Worm (Caenorhabditis elegans) whole organism, L4 larva: Measurements from ENCODE around the gene fbxa-185.

Experiments used
- D1046.2 ChIP-seq: fragments of 200-800 bp; sonication (Bioruptor generic); IDR thresholded peaks from 2 replicates; pipeline ENCODE4 v1.3.6; 2022; ENCODE audit warnings: missing genetic modification characterization, missing compliant biosample characterization
- F37D6.2 ChIP-seq: sonication (generic microtip); optimal IDR thresholded peaks from 2 replicates; lab custom pipeline; 2016; ENCODE audit warnings: mild to moderate bottlenecking, missing genetic modification characterization, missing compliant biosample characterization
- F44E2.7 ChIP-seq: fragments of 200-800 bp; sonication (Bioruptor generic); IDR thresholded peaks from 2 replicates; pipeline ENCODE4 v2.1.2; 2022; ENCODE audit warnings: missing genetic modification characterization, missing compliant biosample characterization
- R02D3.7 ChIP-seq: fragments of 150-350 bp; sonication (generic microtip); optimal IDR thresholded peaks from 3 replicates; lab custom pipeline; 2014; ENCODE audit warnings: missing biosample characterization, missing genetic modification characterization
- Y75B8A.6 ChIP-seq: fragments of 200-800 bp; sonication (Bioruptor generic); IDR thresholded peaks from 2 replicates; pipeline ENCODE4 v1.3.6; 2022; ENCODE audit warnings: missing genetic modification reagents, missing genetic modification characterization, missing compliant biosample characterization
- aha-1 ChIP-seq: fragments of 150-350 bp; peaks from one replicate; lab custom pipeline; 2014; ENCODE audit warnings: missing biosample characterization, missing genetic modification characterization
- aly-2 ChIP-seq: sonication (generic microtip); optimal IDR thresholded peaks from 2 replicates; lab custom pipeline; 2018; ENCODE audit warnings: missing biosample characterization, missing genetic modification characterization
- ceh-44 ChIP-seq: fragments of 200-800 bp; sonication (Bioruptor generic); IDR thresholded peaks from 2 replicates; pipeline ENCODE4 v1.3.6; 2022; ENCODE audit warnings: missing genetic modification reagents, missing genetic modification characterization, missing compliant biosample characterization
- ceh-62 ChIP-seq: sonication (generic microtip); optimal IDR thresholded peaks from 2 replicates; lab custom pipeline; 2017; ENCODE audit warnings: missing biosample characterization, missing genetic modification characterization
- cey-2 ChIP-seq: sonication (generic microtip); optimal IDR thresholded peaks from 3 replicates; lab custom pipeline; 2017; ENCODE audit warnings: missing genetic modification characterization, mild to moderate bottlenecking, missing compliant biosample characterization, antibody characterized with exemption, borderline replicate concordance; ENCODE audit not compliant: insufficient read depth
- dmd-8 ChIP-seq: fragments of 200-800 bp; sonication (Bioruptor generic); IDR thresholded peaks from 2 replicates; pipeline ENCODE4 v1.3.6; 2022; ENCODE audit warnings: missing genetic modification characterization, missing compliant biosample characterization
- dpl-1 ChIP-seq: fragments of 150-350 bp; optimal IDR thresholded peaks from 2 replicates; lab custom pipeline; 2014; ENCODE audit warnings: missing biosample characterization, missing genetic modification reagents, missing genetic modification characterization
- egl-27 ChIP-seq: sonication (generic microtip); optimal IDR thresholded peaks from 3 replicates; lab custom pipeline; 2017; ENCODE audit warnings: missing biosample characterization, missing genetic modification reagents, missing genetic modification characterization
- jun-1 ChIP-seq: fragments of 150-350 bp; optimal IDR thresholded peaks from 2 replicates; lab custom pipeline; 2014; ENCODE audit warnings: missing biosample characterization, missing genetic modification reagents, missing genetic modification characterization
- lin-15B ChIP-seq: fragments of 150-350 bp; sonication (generic microtip); optimal IDR thresholded peaks from 3 replicates; lab custom pipeline; 2014; ENCODE audit warnings: missing biosample characterization, missing genetic modification characterization
- mep-1 ChIP-seq: fragments of 150-350 bp; sonication (generic microtip); optimal IDR thresholded peaks from 3 replicates; lab custom pipeline; 2014; ENCODE audit warnings: missing biosample characterization, missing genetic modification characterization
- mxl-2 ChIP-seq: fragments of 200-800 bp; sonication (Bioruptor generic); conservative IDR thresholded peaks from 2 replicates; pipeline ENCODE4 v1.3.6; 2022; ENCODE audit warnings: missing genetic modification reagents, missing genetic modification characterization, missing compliant biosample characterization
- nhr-25 ChIP-seq: sonication (generic microtip); optimal IDR thresholded peaks from 2 replicates; lab custom pipeline; 2017; ENCODE audit warnings: missing genetic modification characterization, mild to moderate bottlenecking, missing compliant biosample characterization, antibody characterized with exemption, moderate library complexity, borderline replicate concordance; ENCODE audit not compliant: insufficient read depth
- pqm-1 ChIP-seq: sonication (generic microtip); optimal IDR thresholded peaks from 2 replicates; lab custom pipeline; 2017; ENCODE audit warnings: missing biosample characterization, missing genetic modification characterization
- spr-1 ChIP-seq: sonication (generic microtip); optimal IDR thresholded peaks from 2 replicates; lab custom pipeline; 2016; ENCODE audit warnings: mild to moderate bottlenecking, missing genetic modification characterization, missing compliant biosample characterization
- tag-97 ChIP-seq: fragments of 200-800 bp; sonication (Bioruptor generic); IDR thresholded peaks from 2 replicates; pipeline ENCODE4 v1.3.6; 2022; ENCODE audit warnings: missing genetic modification characterization, missing compliant biosample characterization
- tra-1 ChIP-seq: fragments of 200-800 bp; sonication (Bioruptor generic); IDR thresholded peaks from 2 replicates; pipeline ENCODE4 v1.3.6; 2022; ENCODE audit warnings: missing genetic modification reagents, missing genetic modification characterization, missing compliant biosample characterization
- unc-62 ChIP-seq, 3 experiments: fragments of 150-350 bp in 1 of 3; sonication (generic microtip); optimal IDR thresholded peaks in 2 of 3; peaks in 1 of 3; 1 replicate in 1 of 3; 2 replicates in 2 of 3; lab custom pipeline; 2014 to 2017; ENCODE audit warnings: missing biosample characterization in 3 of 3, missing genetic modification characterization in 3 of 3, missing genetic modification reagents in 3 of 3, missing genotype in 1 of 3
- zip-2 ChIP-seq: fragments of 150-350 bp; optimal IDR thresholded peaks from 2 replicates; lab custom pipeline; 2014; ENCODE audit warnings: missing biosample characterization, missing genetic modification characterization

Gene fbxa-185

DNA sequence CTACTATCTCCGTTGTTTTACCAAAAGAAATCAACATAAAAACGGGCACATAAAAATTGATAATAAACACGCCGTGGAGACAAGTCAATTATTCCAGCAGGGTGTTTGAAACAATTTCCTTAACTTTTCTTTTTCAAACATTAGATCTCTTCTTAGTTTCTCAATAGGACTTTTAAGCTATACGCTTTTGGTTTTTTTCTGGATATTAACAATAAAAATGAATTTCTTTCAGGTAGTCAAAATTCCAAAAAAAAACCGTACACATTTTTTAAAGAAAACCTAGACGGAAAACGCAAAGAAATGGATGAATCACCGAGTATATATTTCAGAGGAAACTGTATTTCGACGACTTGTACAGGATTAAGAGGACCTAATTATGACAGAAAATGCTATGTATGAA lies at the start of gene fbxa-185:
Gene fbxa-185 (plus strand): TSS at position 301 of the 400 bp plus-strand sequence.
- TF ChIP-seq tag-97 = no peak
- no peak for TF ChIP-seq F37D6.2
- no peak for TF ChIP-seq F44E2.7

DNA sequence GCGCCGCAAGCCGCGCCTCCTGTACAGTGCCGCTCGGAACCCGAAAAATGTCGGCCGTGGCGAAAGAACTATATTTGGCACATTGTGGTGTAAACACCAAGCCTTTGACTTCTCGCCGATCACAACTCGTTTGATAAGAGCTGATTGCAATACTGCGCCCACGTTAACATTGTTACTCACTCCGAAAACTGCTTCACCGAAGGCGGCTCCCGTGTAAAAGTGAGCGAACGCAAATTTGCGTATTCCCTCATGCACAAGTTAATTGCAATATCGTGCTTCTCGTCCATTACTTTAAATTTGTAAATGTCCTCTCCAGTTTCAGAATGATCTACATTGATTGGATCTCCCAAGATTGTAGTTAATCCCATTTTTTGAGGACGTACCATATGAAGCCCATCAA lies 47.3 kb upstream of the fbxa-185 start:
- TF ChIP-seq aha-1 (peak; percentile 95), zip-2 (tag; lab: Kevin White, UChicago) (no peak)

DNA sequence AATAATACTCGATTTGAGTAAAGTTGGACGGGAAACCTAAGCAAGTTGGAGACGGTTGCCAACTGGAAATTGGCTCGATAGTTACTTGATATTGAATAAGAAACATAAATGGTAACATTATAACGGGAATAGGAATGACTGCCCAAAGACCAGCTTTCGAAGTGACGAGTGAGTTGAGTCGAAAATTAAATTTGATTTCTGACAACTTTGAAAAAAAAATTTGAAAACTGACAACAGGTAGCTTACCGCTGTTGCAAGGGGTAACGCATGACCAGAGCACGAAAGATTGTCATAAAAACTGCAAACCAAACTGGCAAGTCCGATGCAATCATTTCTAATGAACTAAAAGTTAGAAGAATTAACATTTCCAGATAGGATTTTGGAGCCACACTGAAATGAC lies 38.7 kb upstream of the fbxa-185 start:
- TF ChIP-seq D1046.2 (no peak), aly-2 (tag; lab: Kevin White, UChicago) (no peak), tra-1 (no peak), ceh-44 (0 out of 2 replicates have a peak, but pooled peaks have one; percentile 17), aha-1 (peak; percentile 92)

DNA sequence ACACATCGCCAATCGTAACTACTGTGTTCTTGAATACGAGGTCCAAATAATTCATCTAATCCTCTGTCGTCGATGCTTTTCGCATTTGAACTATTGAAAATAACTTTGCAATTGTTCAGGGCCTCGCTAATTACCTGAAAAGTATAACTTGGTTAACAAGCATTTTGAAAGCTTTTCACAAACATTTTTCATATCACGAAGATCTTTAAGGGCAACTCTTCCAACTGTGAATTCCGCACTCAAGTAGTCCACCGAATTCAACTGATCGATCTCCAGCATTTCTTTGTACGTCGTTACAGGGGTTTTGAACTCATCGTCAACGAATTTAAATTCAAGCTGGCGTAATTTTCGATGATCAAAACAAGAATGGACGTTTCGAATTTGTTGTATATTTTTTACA lies 35.0 kb upstream of the fbxa-185 start:
- TF ChIP-seq pqm-1 (no peak), unc-62 (GFP tag; optimal IDR thresholded peaks at IDR 0.05 in 1 of 2; lab: Kevin White, UChicago) (peak in 1 of 2 experiments; percentile 92), unc-62 (tag; optimal IDR thresholded peaks at IDR 0.05; lab: Kevin White, UChicago) (no peak)

DNA sequence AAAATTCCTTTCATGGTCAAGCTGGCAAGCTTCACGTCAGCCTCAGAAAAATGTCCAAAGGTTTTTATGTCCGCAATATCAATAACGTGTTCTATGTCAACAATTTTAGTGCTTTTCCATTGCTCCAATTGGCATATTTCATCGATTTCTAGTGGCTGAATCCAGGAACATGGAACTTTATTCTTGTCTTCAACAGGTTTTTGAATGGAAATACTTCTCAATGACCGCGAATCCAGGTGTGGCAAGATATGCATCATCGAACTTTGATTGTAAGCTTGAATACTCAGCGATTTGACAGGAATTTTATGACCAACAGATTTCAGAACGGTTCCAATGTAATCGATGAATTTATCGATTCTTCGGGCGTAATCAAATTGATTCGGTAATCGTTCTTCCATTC lies 32.8 kb upstream of the fbxa-185 start:
- TF ChIP-seq ceh-62 (tag; lab: Kevin White, UChicago) (no peak), unc-62 (GFP tag; optimal IDR thresholded peaks at IDR 0.05 in 1 of 2; lab: Kevin White, UChicago) (peak in 1 of 2 experiments; percentile 92), unc-62 (tag; optimal IDR thresholded peaks at IDR 0.05; lab: Kevin White, UChicago) (no peak)

DNA sequence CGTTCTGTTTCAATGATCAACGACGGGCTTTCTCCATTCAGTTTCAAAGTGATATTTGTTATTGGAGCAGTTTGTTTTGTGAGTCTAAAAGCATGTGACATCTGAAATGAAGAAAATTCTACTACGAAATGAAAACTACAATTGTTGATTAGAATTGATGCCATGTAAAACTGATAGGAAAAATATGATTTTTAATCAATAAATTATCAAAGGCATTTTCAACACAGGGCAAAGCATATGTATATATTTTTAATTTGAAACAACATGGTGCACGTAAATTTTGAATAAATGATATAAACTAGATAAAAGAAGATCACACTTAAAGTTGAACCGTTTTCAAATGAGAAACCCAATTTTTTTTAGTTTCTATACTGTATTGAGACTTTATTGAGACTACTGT lies 30.1 kb upstream of the fbxa-185 start, which contains the start of gene K10G4.5:
Gene K10G4.5 (minus strand): TSS at position 101 of the 400 bp plus-strand sequence.
- TF ChIP-seq nhr-25 (tag; lab: Kevin White, UChicago) = no peak
- TF ChIP-seq R02D3.7 (tag; lab: Kevin White, UChicago) = no peak
- TF ChIP-seq mep-1 (tag; lab: Kevin White, UChicago) = no peak
- TF ChIP-seq, all 104 proteins: peak for 0

DNA sequence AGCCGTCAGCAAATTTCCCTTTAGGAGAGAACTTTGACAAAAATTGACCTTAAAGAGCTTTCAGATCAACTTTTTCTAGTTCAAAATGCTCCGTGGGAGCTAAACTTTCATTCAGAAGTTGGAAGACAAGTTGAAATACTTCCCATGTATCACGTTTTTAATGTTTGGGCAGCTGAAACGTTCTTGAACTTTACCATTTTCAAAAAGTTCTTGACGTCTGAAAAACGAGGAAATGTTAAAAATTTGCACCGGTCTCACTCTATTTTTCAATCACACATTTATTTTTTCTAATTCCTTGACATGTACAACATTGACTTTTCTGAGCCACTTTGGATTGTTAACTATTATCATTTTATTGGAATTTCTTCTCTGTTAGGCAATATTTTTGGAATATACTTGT lies 28.7 kb upstream of the fbxa-185 start, which contains the start of gene sri-70:
Gene sri-70 (plus strand): TSS at position 301 of the 400 bp plus-strand sequence.
- TF ChIP-seq egl-27 (tag; lab: Kevin White, UChicago) (no peak), lin-15B (no peak), dmd-8 (GFP tag; lab: Robert Waterston, UW) (no peak)

DNA sequence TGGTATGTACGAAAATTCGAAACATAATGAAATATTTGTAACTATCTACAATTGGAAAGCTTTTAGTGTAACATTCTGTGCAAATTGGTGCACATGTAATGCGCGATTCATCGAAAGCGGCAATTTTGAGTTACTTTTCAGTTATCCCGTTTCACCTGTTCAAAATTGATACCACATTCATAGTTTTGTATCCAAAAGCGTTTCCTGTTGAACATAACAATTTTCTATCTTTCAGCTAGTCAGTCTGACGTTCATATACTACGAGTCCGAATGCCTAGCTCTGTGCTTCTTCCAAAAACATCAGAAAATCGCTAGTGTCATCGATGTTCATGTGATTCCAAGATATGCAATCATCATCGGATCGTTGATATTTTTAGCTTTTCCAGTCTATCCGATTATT lies 28.0 kb upstream of the fbxa-185 start:
- TF ChIP-seq unc-62 (GFP tag; optimal IDR thresholded peaks at IDR 0.05 in 1 of 2; lab: Kevin White, UChicago) (peak in 1 of 2 experiments; percentile 90), unc-62 (tag; optimal IDR thresholded peaks at IDR 0.05; lab: Kevin White, UChicago) (no peak), cey-2 (tag; lab: Kevin White, UChicago) (no peak)
- TF ChIP-seq, all 104 proteins: peak for 1

DNA sequence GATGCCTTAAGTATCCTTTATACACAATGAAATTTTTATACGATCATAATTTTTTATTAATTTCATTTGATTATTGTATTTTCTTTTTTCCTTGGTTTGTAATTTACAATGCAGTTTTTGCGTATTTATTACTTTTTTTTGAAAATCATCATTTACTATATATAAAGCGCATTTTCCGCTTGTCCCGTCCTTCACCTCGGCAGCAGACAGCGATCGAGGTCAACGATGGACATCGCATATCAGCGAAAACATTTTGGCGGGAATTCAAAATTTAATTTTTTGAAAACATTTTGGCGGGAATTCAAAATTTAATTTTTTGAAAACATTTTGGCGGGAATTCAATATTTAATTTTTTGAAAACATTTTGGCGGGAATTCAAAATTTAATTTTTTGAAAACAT lies 23.5 kb upstream of the fbxa-185 start:
- TF ChIP-seq spr-1 (tag; lab: Kevin White, UChicago) (no peak), mxl-2 (GFP tag; lab: Robert Waterston, UW) (no peak), jun-1 (tag; lab: Kevin White, UChicago) (no peak), Y75B8A.6 (no peak), dpl-1 (GFP tag; lab: Kevin White, UChicago) (peak; percentile 8)
